Fruit fly (Drosophila melanogaster) whole organism, adult: ENCODE measurements around the gene Nemp.

ENCODE experiments used
- CG7045 ChIP-seq: fragments of 200-800 bp; sonication (Bioruptor generic); optimal IDR thresholded peaks from 2 replicates; lab custom pipeline; 2017; ENCODE audit warnings: missing biosample characterization, mild to moderate bottlenecking, missing genetic modification characterization
- CG7101 ChIP-seq: fragments of 200-800 bp; sonication (Bioruptor generic); optimal IDR thresholded peaks from 2 replicates; lab custom pipeline; 2018; ENCODE audit warnings: missing biosample characterization, mild to moderate bottlenecking, missing genetic modification characterization, moderate library complexity
- Mnt ChIP-seq: fragments of 200-800 bp; sonication (Bioruptor generic); optimal IDR thresholded peaks from 2 replicates; lab custom pipeline; 2016; ENCODE audit warnings: missing biosample characterization, mild to moderate bottlenecking, missing genetic modification characterization
- kay ChIP-seq: fragments of 200-800 bp; sonication (Bioruptor generic); peaks from one replicate; lab custom pipeline; 2016; ENCODE audit warnings: missing biosample characterization, missing genetic modification characterization, borderline replicate concordance
- pad ChIP-seq: fragments of 200-800 bp; sonication (Bioruptor generic); optimal IDR thresholded peaks from 3 replicates; lab custom pipeline; 2017; ENCODE audit warnings: missing biosample characterization, missing genetic modification characterization, mild to moderate bottlenecking, moderate library complexity, missing genetic modification reagents

DNA sequence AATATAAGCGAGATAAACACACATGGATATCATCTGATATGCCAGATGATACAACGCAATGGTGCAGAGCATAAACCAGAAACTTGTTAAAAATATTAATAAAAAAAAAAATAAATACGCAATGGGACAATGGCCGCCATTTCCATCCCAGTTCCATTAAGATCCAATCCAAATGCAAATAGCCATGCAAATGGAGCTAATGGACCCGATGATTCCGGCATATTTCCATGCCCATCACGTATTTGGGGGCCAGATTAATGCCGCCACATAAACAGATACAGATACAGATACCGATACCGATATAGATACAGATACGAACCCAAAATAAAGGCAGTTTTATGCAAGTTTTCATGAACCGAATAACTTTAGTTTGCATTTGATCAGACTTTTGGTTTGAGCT lies 31.3 kb downstream of the Nemp start:
- TF ChIP-seq Mnt (GFP tag; lab: Kevin White, UChicago), result no peak
- no peak for TF ChIP-seq kay (GFP tag; lab: Kevin White, UChicago)
- no peak for TF ChIP-seq CG7045
- TF ChIP-seq CG7101 (tag; lab: Kevin White, UChicago), result no peak
- TF ChIP-seq pad (GFP tag; lab: Kevin White, UChicago), result no peak
